Worm (Caenorhabditis elegans) whole organism, dauer: ENCODE results near the gene ggtb-1.
"Not testable (repeated sequence)": the region's sequence is repeated elsewhere in the genome, so short reads cannot be mapped to it uniquely, and the experiment has no call there.

Experiments
- unc-62 ChIP-seq: sonication (generic microtip); optimal IDR thresholded peaks from 2 replicates; lab custom pipeline; 2017; ENCODE audit warnings: missing biosample characterization, missing genetic modification reagents, missing genetic modification characterization

Gene ggtb-1

ce11 chrIII:7116615-7117252 lies 16.8 kb upstream of the ggtb-1 start:
- TF ChIP-seq unc-62 (GFP tag; lab: Kevin White, UChicago), result no peak

ce11 chrIII:7120477-7120876 lies 13.1 kb upstream of the ggtb-1 start:
- no peak for TF ChIP-seq unc-62 (GFP tag; lab: Kevin White, UChicago)

- TF ChIP-seq unc-62 (GFP tag; lab: Kevin White, UChicago), result no peak
Measured at ce11 chrIII:7122860-7123259, 10.7 kb upstream of the ggtb-1 start, which contains the start of the genes B0280.9 and rpia-1. Gene B0280.9 (minus strand): TSS chrIII:7122895. Gene rpia-1 (plus strand): TSS chrIII:7123128.

- no peak for TF ChIP-seq unc-62 (GFP tag; lab: Kevin White, UChicago)
Measured at ce11 chrIII:7124364-7124763, 9.2 kb upstream of the ggtb-1 start, which contains the start of gene B0280.2. Gene B0280.2 (plus strand): TSS chrIII:7124664.

ce11 chrIII:7128601-7129000 lies 5.0 kb upstream of the ggtb-1 start, which contains the start of gene viro-2:
Gene viro-2 (plus strand): TSS chrIII:7128901.
- TF ChIP-seq unc-62 (GFP tag; lab: Kevin White, UChicago), result not testable (repeated sequence)

ce11 chrIII:7136015-7136414 lies 2.4 kb downstream of the ggtb-1 start, which contains the start of gene B0280.17:
Gene B0280.17 (minus strand): TSS chrIII:7136115.
- no peak for TF ChIP-seq unc-62 (GFP tag; lab: Kevin White, UChicago)

- no peak for TF ChIP-seq unc-62 (GFP tag; lab: Kevin White, UChicago)
Measured at ce11 chrIII:7138178-7138577, 4.6 kb downstream of the ggtb-1 start, which contains the start of gene B0280.11. Gene B0280.11 (minus strand): TSS chrIII:7138278.

- no peak for TF ChIP-seq unc-62 (GFP tag; lab: Kevin White, UChicago)
Measured at ce11 chrIII:7140228-7140710, 6.7 kb downstream of the ggtb-1 start.

ce11 chrIII:7141285-7141715 lies 7.7 kb downstream of the ggtb-1 start:
- TF ChIP-seq unc-62 (GFP tag; lab: Kevin White, UChicago), result no peak

ce11 chrIII:7142172-7142601 lies 8.6 kb downstream of the ggtb-1 start:
- TF ChIP-seq unc-62 (GFP tag; lab: Kevin White, UChicago), result no peak

- no peak for TF ChIP-seq unc-62 (GFP tag; lab: Kevin White, UChicago)
Measured at ce11 chrIII:7144749-7145148, 11.2 kb downstream of the ggtb-1 start, which contains the start of gene glr-2. Gene glr-2 (minus strand): TSS chrIII:7144959.

ce11 chrIII:7146341-7146740 lies 12.8 kb downstream of the ggtb-1 start:
- TF ChIP-seq unc-62 (GFP tag; lab: Kevin White, UChicago), result no peak

ce11 chrIII:7148191-7148590 lies 14.6 kb downstream of the ggtb-1 start:
- no peak for TF ChIP-seq unc-62 (GFP tag; lab: Kevin White, UChicago)

- no peak for TF ChIP-seq unc-62 (GFP tag; lab: Kevin White, UChicago)
Measured at ce11 chrIII:7150162-7150561, 16.6 kb downstream of the ggtb-1 start.

ce11 chrIII:7152569-7152968 lies 19.0 kb downstream of the ggtb-1 start:
- no peak for TF ChIP-seq unc-62 (GFP tag; lab: Kevin White, UChicago)

ce11 chrIII:7153747-7154238 lies 20.2 kb downstream of the ggtb-1 start, which contains the start of gene ogt-1:
Gene ogt-1 (minus strand): TSS chrIII:7153797.
- no peak for TF ChIP-seq unc-62 (GFP tag; lab: Kevin White, UChicago)
